Fruit fly (Drosophila melanogaster) whole organism, adult: Measurements from ENCODE around the gene hyd.

Experiments
- CG11617 ChIP-seq: fragments of 200-800 bp; sonication (Bioruptor generic); optimal IDR thresholded peaks from 2 replicates; lab custom pipeline; 2017; ENCODE audit warnings: mild to moderate bottlenecking, missing biosample characterization, missing genetic modification reagents, missing genetic modification characterization
- CG12768 ChIP-seq: fragments of 200-800 bp; sonication (Bioruptor generic); optimal IDR thresholded peaks from 2 replicates; lab custom pipeline; 2017; ENCODE audit warnings: missing biosample characterization, missing genetic modification characterization, mild to moderate bottlenecking, moderate library complexity, missing genetic modification reagents
- CG14711 ChIP-seq: fragments of 200-800 bp; sonication (Bioruptor generic); optimal IDR thresholded peaks from 2 replicates; lab custom pipeline; 2018; ENCODE audit warnings: missing biosample characterization, mild to moderate bottlenecking, missing genetic modification characterization, moderate library complexity
- CG1620 ChIP-seq: fragments of 200-800 bp; sonication (Bioruptor generic); optimal IDR thresholded peaks from 2 replicates; lab custom pipeline; 2016; ENCODE audit warnings: missing biosample characterization, missing genetic modification characterization
- CG33017 ChIP-seq: fragments of 200-800 bp; sonication (Bioruptor generic); optimal IDR thresholded peaks from 2 replicates; lab custom pipeline; 2018; ENCODE audit warnings: missing biosample characterization, mild to moderate bottlenecking, missing genetic modification characterization, moderate library complexity
- CG5204 ChIP-seq: fragments of 200-800 bp; sonication (Bioruptor generic); optimal IDR thresholded peaks from 2 replicates; lab custom pipeline; 2016; ENCODE audit warnings: missing biosample characterization, missing genetic modification characterization
- CG7045 ChIP-seq: fragments of 200-800 bp; sonication (Bioruptor generic); optimal IDR thresholded peaks from 2 replicates; lab custom pipeline; 2017; ENCODE audit warnings: missing biosample characterization, mild to moderate bottlenecking, missing genetic modification characterization
- CG7101 ChIP-seq: fragments of 200-800 bp; sonication (Bioruptor generic); optimal IDR thresholded peaks from 2 replicates; lab custom pipeline; 2018; ENCODE audit warnings: missing biosample characterization, mild to moderate bottlenecking, missing genetic modification characterization, moderate library complexity
- Clk ChIP-seq: fragments of 200-800 bp; sonication (Bioruptor generic); optimal IDR thresholded peaks from 2 replicates; lab custom pipeline; 2017; ENCODE audit warnings: missing biosample characterization, missing genetic modification characterization
- Crg-1 ChIP-seq: fragments of 200-800 bp; sonication (Bioruptor generic); optimal IDR thresholded peaks from 2 replicates; lab custom pipeline; 2016; ENCODE audit warnings: missing biosample characterization, missing genetic modification characterization
- Hr96 ChIP-seq: fragments of 200-800 bp; sonication (Bioruptor generic); optimal IDR thresholded peaks from 2 replicates; lab custom pipeline; 2016; ENCODE audit warnings: missing biosample characterization, missing genetic modification characterization
- Mnt ChIP-seq: fragments of 200-800 bp; sonication (Bioruptor generic); optimal IDR thresholded peaks from 2 replicates; lab custom pipeline; 2016; ENCODE audit warnings: missing biosample characterization, mild to moderate bottlenecking, missing genetic modification characterization
- bab1 ChIP-seq: fragments of 200-800 bp; sonication (Bioruptor generic); optimal IDR thresholded peaks from 3 replicates; lab custom pipeline; 2019; ENCODE audit warnings: missing biosample characterization, mild to moderate bottlenecking, missing genetic modification characterization, moderate library complexity
- cic ChIP-seq: fragments of 200-800 bp; sonication (Bioruptor generic); optimal IDR thresholded peaks from 2 replicates; lab custom pipeline; 2017; ENCODE audit warnings: missing biosample characterization, mild to moderate bottlenecking, missing genetic modification characterization, moderate library complexity
- cnc ChIP-seq, 2 experiments: fragments of >200 bp; optimal IDR thresholded peaks; 2 replicates each; lab custom pipeline; 2017
- kay ChIP-seq: fragments of 200-800 bp; sonication (Bioruptor generic); peaks from one replicate; lab custom pipeline; 2016; ENCODE audit warnings: missing biosample characterization, missing genetic modification characterization, borderline replicate concordance
- ovo ChIP-seq: fragments of 200-800 bp; sonication (Bioruptor generic); optimal IDR thresholded peaks from 2 replicates; lab custom pipeline; 2016; ENCODE audit warnings: missing biosample characterization, missing genetic modification characterization
- pad ChIP-seq: fragments of 200-800 bp; sonication (Bioruptor generic); optimal IDR thresholded peaks from 3 replicates; lab custom pipeline; 2017; ENCODE audit warnings: missing biosample characterization, missing genetic modification characterization, mild to moderate bottlenecking, moderate library complexity, missing genetic modification reagents
- tj ChIP-seq: fragments of 200-800 bp; sonication (Bioruptor generic); optimal IDR thresholded peaks from 3 replicates; lab custom pipeline; 2017; ENCODE audit warnings: missing biosample characterization, mild to moderate bottlenecking, missing genetic modification characterization, moderate library complexity
- toe ChIP-seq: fragments of 200-800 bp; sonication (Bioruptor generic); optimal IDR thresholded peaks from 2 replicates; lab custom pipeline; 2016; ENCODE audit warnings: missing biosample characterization, missing genetic modification characterization

hyd gene

DNA sequence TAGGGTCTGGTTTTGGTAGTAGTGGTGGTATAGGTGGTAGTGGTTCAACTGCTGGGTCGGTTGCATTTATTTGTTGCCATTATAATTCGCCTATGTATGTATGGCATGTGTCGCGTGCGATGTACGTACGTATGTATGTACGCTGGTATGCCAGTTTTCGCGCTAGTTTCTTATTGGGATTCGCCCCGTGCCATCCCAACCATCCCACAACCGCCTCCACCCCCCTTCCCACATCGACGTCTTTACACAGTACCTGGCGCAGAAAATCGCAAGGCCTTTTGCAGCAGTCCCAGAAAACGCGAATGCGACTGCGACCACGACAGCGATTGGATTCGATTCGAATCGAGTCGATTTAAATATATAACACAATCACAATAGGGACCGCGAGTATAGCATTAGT is 15.2 kb downstream of the hyd start:
- TF ChIP-seq CG11617 (GFP tag; lab: Kevin White, UChicago) = peak; percentile 15
- peak; percentile 62 for TF ChIP-seq Mnt (GFP tag; lab: Kevin White, UChicago)
- TF ChIP-seq CG12768 (GFP tag; lab: Kevin White, UChicago) = no peak
- no peak for TF ChIP-seq cnc (optimal IDR thresholded peaks at IDR 0.05; lab: Kevin White, UChicago)
- no peak for TF ChIP-seq CG1620 (GFP tag; lab: Kevin White, UChicago)
- no peak for TF ChIP-seq ovo
- no peak for TF ChIP-seq bab1 (GFP tag; lab: Kevin White, UChicago)
- no peak for TF ChIP-seq CG7045 (GFP tag; lab: Kevin White, UChicago)

DNA sequence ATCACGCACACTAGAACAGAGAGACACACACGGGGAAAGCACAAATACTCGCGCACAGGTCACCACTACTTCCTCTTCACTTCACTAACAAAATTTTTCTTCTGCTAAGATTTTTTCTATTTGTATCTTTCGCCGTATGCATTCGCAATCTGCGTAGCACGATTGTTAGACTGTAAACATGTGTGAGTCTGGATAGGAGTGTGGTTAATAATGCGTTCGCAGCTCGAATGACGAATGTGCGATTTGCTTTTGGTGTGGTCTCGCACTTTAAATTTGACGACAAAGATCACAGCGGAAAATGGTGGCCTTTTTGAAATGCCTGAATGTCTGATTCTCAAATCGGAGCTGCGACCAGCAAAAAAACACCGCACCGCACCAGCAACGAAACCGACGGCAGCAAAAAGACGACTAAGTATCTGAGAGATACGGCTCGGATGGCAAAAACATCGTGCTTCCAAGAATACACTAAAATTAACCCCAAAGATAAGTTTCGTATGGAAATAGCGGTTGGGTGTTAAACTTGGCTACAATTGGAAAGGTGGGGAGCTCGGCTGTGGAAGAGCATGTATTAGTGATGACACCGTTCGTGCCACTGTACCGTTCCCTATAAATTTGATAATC is 20.3 kb downstream of the hyd start, which contains the start of gene Unc-115a:
Unc-115a (minus strand) TSS at position 410 of the 621 bp plus-strand sequence.
- TF ChIP-seq toe (GFP tag; lab: Kevin White, UChicago) = no peak
- no peak for TF ChIP-seq CG5204 (GFP tag; lab: Kevin White, UChicago)
- no peak for TF ChIP-seq Clk
- TF ChIP-seq kay (GFP tag; lab: Kevin White, UChicago) = no peak
- TF ChIP-seq cnc (optimal IDR thresholded peaks at IDR 0.05; lab: Kevin White, UChicago) = no peak
- peak; percentile 50 for TF ChIP-seq tj (GFP tag; lab: Kevin White, UChicago)
- peak; percentile 31 for TF ChIP-seq CG33017 (tag; lab: Kevin White, UChicago)
- no peak for TF ChIP-seq Hr96
- TF ChIP-seq CG7101 (tag; lab: Kevin White, UChicago) = peak; percentile 18
- peak; percentile 68 for TF ChIP-seq CG11617 (GFP tag; lab: Kevin White, UChicago)
- TF ChIP-seq CG1620 (GFP tag; lab: Kevin White, UChicago) = peak; percentile 64
- peak; percentile 59 for TF ChIP-seq bab1 (GFP tag; lab: Kevin White, UChicago)
- TF ChIP-seq ovo = peak; percentile 49
- TF ChIP-seq pad (GFP tag; lab: Kevin White, UChicago) = no peak
- TF ChIP-seq Mnt (GFP tag; lab: Kevin White, UChicago) = peak; percentile 87
- TF ChIP-seq cic (GFP tag; lab: Kevin White, UChicago) = peak; percentile 37
- TF ChIP-seq CG12768 (GFP tag; lab: Kevin White, UChicago) = peak; percentile 33
- TF ChIP-seq Crg-1 (GFP tag; lab: Kevin White, UChicago) = peak; percentile 46
- TF ChIP-seq CG14711 (tag; lab: Kevin White, UChicago) = no peak
- no peak for TF ChIP-seq CG7045 (GFP tag; lab: Kevin White, UChicago)

DNA sequence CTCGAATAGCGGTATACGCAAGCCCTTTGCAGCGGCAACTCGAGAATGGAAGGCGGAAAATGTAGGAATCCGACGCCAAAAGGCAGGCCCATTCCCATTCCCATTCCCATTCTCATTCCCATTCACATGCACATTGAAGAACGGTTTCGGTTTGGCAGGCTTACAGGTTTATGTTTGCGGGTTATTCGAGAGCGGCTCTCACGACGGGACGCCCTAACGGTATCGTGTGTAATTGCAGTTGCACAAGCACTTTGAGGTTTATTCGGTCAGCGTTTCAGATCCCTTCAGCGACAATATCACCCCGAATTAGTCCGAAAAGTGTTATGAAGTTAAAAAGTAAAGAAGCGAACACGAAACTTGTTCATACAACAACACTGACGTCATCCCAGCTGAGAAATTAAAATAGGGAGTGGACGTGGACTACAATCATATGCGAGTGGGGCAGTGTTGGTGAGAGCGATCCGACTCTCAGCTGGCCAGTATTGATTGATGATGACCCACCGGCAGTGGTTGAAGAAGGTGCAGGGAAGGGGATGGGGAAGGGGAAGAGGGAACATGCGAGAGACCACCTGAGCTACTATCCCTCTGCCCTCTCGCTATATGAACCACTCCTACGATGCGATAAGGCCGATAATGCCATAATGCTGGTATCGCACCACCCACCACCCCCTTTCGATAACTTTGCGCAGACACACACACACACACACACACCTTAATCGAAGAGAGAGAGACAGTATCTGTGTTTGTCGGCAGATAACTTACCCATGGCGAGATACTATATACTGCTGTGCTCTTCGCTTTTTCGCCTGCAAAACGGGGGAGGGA is 21.0 kb downstream of the hyd start:
- TF ChIP-seq pad (GFP tag; lab: Kevin White, UChicago) (peak; percentile 91), kay (GFP tag; lab: Kevin White, UChicago) (no peak), CG14711 (tag; lab: Kevin White, UChicago) (no peak), CG1620 (GFP tag; lab: Kevin White, UChicago) (no peak), Clk (peak; percentile 31), tj (GFP tag; lab: Kevin White, UChicago) (peak; percentile 42), CG12768 (GFP tag; lab: Kevin White, UChicago) (peak; percentile 52), bab1 (GFP tag; lab: Kevin White, UChicago) (no peak), Crg-1 (GFP tag; lab: Kevin White, UChicago) (peak; percentile 46), CG7101 (tag; lab: Kevin White, UChicago) (peak; percentile 10), ovo (peak; percentile 96), CG5204 (GFP tag; lab: Kevin White, UChicago) (no peak), toe (GFP tag; lab: Kevin White, UChicago) (peak; percentile 39), Hr96 (peak; percentile 37), cic (GFP tag; lab: Kevin White, UChicago) (peak; percentile 97), Mnt (GFP tag; lab: Kevin White, UChicago) (peak; percentile 64), cnc (optimal IDR thresholded peaks at IDR 0.05; lab: Kevin White, UChicago) (no peak), CG7045 (GFP tag; lab: Kevin White, UChicago) (peak; percentile 51), CG33017 (tag; lab: Kevin White, UChicago) (no peak), CG11617 (GFP tag; lab: Kevin White, UChicago) (no peak)

DNA sequence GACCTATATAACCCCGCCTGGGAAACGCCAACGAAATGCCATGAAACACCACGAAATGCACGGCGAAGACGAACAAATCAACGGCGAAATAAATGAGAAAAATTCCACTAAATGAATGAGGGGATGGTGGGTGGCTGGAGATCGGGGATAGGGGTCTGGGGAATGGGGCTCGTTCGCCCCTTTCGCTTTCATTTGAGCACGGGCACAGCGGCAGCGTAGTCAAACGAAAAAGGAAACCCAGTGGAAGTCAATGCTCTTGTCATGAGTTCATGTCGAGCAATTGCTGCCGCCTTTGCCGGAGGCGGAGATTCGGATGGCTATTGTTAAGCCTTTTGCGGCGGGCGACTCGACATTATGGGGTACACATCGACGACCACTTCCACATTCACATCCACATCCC is 22.1 kb downstream of the hyd start:
- TF ChIP-seq tj (GFP tag; lab: Kevin White, UChicago) (no peak), Crg-1 (GFP tag; lab: Kevin White, UChicago) (no peak), CG33017 (tag; lab: Kevin White, UChicago) (no peak), CG1620 (GFP tag; lab: Kevin White, UChicago) (no peak), kay (GFP tag; lab: Kevin White, UChicago) (no peak), pad (GFP tag; lab: Kevin White, UChicago) (no peak), CG14711 (tag; lab: Kevin White, UChicago) (no peak), Clk (no peak), CG11617 (GFP tag; lab: Kevin White, UChicago) (no peak), CG7045 (GFP tag; lab: Kevin White, UChicago) (no peak), bab1 (GFP tag; lab: Kevin White, UChicago) (no peak), toe (GFP tag; lab: Kevin White, UChicago) (no peak)

DNA sequence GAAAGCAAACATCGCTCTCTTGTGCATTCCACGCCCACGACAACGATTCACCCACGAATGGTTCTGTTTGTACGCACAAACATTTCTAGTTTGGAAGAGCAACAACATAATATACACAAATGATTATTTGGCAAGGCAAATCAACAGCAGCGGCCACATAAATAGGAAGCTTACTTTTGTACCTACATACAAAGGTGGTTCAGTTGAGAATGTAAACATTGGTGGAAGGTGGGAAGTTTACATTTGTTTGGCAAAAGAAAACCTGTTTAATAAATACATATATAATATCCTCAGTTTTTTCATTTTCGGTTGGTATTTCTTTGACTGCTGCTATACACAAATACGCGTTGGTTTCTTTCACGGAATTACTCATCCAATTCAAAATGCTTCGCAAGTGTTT is 22.8 kb downstream of the hyd start:
- TF ChIP-seq Mnt (GFP tag; lab: Kevin White, UChicago) (peak; percentile 1), CG14711 (tag; lab: Kevin White, UChicago) (peak; percentile 53), cic (GFP tag; lab: Kevin White, UChicago) (no peak), CG7045 (GFP tag; lab: Kevin White, UChicago) (no peak), Clk (no peak), toe (GFP tag; lab: Kevin White, UChicago) (no peak), kay (GFP tag; lab: Kevin White, UChicago) (peak; percentile 79), cnc (optimal IDR thresholded peaks at IDR 0.05; lab: Kevin White, UChicago) (no peak), CG12768 (GFP tag; lab: Kevin White, UChicago) (no peak), CG33017 (tag; lab: Kevin White, UChicago) (no peak), pad (GFP tag; lab: Kevin White, UChicago) (no peak), ovo (no peak), CG11617 (GFP tag; lab: Kevin White, UChicago) (no peak), Hr96 (no peak), CG7101 (tag; lab: Kevin White, UChicago) (peak; percentile 52), bab1 (GFP tag; lab: Kevin White, UChicago) (peak; percentile 76), CG1620 (GFP tag; lab: Kevin White, UChicago) (no peak), Crg-1 (GFP tag; lab: Kevin White, UChicago) (no peak), CG5204 (GFP tag; lab: Kevin White, UChicago) (no peak), tj (GFP tag; lab: Kevin White, UChicago) (no peak)
